Worm (Caenorhabditis elegans) whole organism, young adult: ENCODE measurements around the gene wrb-1.
A peak's percentile ranks its signal among the peaks of the same experiment; 100 is the strongest.

Source experiments
- F10E7.11 ChIP-seq: sonication (generic microtip); optimal IDR thresholded peaks from 2 replicates; lab custom pipeline; 2017; ENCODE audit warnings: mild to moderate bottlenecking, missing genetic modification characterization, moderate library complexity, missing compliant biosample characterization
- F33H1.4 ChIP-seq: fragments of 200-800 bp; sonication (Bioruptor generic); IDR thresholded peaks from 2 replicates; pipeline ENCODE4 v1.3.6; 2022; ENCODE audit warnings: missing genetic modification reagents, missing genetic modification characterization, missing compliant biosample characterization
- F57A8.1 ChIP-seq: fragments of 200-800 bp; sonication (Bioruptor generic); optimal IDR thresholded peaks from 2 replicates; lab custom pipeline; 2018; ENCODE audit warnings: mild to moderate bottlenecking, missing genetic modification characterization, moderate library complexity, missing compliant biosample characterization
- F57C9.4 ChIP-seq: sonication (generic microtip); optimal IDR thresholded peaks from 2 replicates; lab custom pipeline; 2017; ENCODE audit warnings: mild to moderate bottlenecking, missing genetic modification characterization, missing compliant biosample characterization
- T07F8.4 ChIP-seq: sonication (generic microtip); optimal IDR thresholded peaks from 2 replicates; lab custom pipeline; 2016; ENCODE audit warnings: mild to moderate bottlenecking, missing genetic modification characterization, moderate library complexity, missing compliant biosample characterization
- T26A5.8 ChIP-seq: sonication (generic microtip); optimal IDR thresholded peaks from 2 replicates; lab custom pipeline; 2016; ENCODE audit warnings: missing genetic modification characterization, missing compliant biosample characterization
- Y53F4B.3 ChIP-seq: fragments of 200-800 bp; sonication (Bioruptor generic); IDR thresholded peaks from 2 replicates; pipeline ENCODE4 v1.3.6; 2022; ENCODE audit warnings: missing genetic modification reagents, missing genetic modification characterization, missing compliant biosample characterization
- Y56A3A.18 ChIP-seq: fragments of 200-800 bp; sonication (Bioruptor generic); IDR thresholded peaks from 2 replicates; pipeline ENCODE4 v1.3.6; 2022; ENCODE audit warnings: missing genetic modification reagents, missing genetic modification characterization, missing compliant biosample characterization
- aptf-2 ChIP-seq: fragments of 200-800 bp; sonication (Bioruptor generic); conservative IDR thresholded peaks from 2 replicates; pipeline ENCODE4 v1.3.6; 2022; ENCODE audit warnings: missing genetic modification reagents, missing genetic modification characterization, missing compliant biosample characterization
- aptf-3 ChIP-seq: fragments of 200-800 bp; sonication (Bioruptor generic); IDR thresholded peaks from 2 replicates; pipeline ENCODE4 v1.3.6; 2022; ENCODE audit warnings: missing genetic modification characterization, missing compliant biosample characterization
- cebp-1 ChIP-seq, 2 experiments: fragments of 200-800 bp in 1 of 2; sonication (Bioruptor generic) in 1 of 2; sonication (generic microtip) in 1 of 2; IDR thresholded peaks in 1 of 2; optimal IDR thresholded peaks in 1 of 2; 2 replicates each; pipeline versions ENCODE4 v1.3.6 to Lab custom; 2017 to 2022; ENCODE audit warnings: missing compliant biosample characterization in 2 of 2, missing genetic modification characterization in 2 of 2, mild to moderate bottlenecking in 1 of 2, missing genetic modification reagents in 1 of 2, moderate library complexity in 1 of 2
- cebp-2 ChIP-seq: fragments of 200-800 bp; sonication (Bioruptor generic); IDR thresholded peaks from 2 replicates; pipeline ENCODE4 v1.3.6; 2022; ENCODE audit warnings: missing genetic modification characterization, missing compliant biosample characterization
- ceh-100 ChIP-seq: fragments of 200-800 bp; sonication (Bioruptor generic); IDR thresholded peaks from 2 replicates; pipeline ENCODE4 v1.3.6; 2022; ENCODE audit warnings: missing genetic modification reagents, missing genetic modification characterization, missing compliant biosample characterization
- ceh-27 ChIP-seq: fragments of 200-800 bp; sonication (Bioruptor generic); optimal IDR thresholded peaks from 2 replicates; lab custom pipeline; 2018; ENCODE audit warnings: mild to moderate bottlenecking, missing genetic modification characterization, moderate library complexity, missing compliant biosample characterization
- chd-7 ChIP-seq: sonication (generic microtip); optimal IDR thresholded peaks from 2 replicates; lab custom pipeline; 2016; ENCODE audit warnings: mild to moderate bottlenecking, missing genetic modification characterization, moderate library complexity, missing compliant biosample characterization
- dox-1 ChIP-seq: fragments of 200-800 bp; sonication (Bioruptor generic); IDR thresholded peaks from 2 replicates; pipeline ENCODE4 v1.3.6; 2022; ENCODE audit warnings: missing genetic modification reagents, missing genetic modification characterization, missing compliant biosample characterization
- dpff-1 ChIP-seq: sonication (generic microtip); optimal IDR thresholded peaks from 2 replicates; lab custom pipeline; 2017; ENCODE audit warnings: mild to moderate bottlenecking, missing genetic modification characterization, missing compliant biosample characterization
- dpl-1 ChIP-seq: fragments of 150-350 bp; optimal IDR thresholded peaks from 2 replicates; lab custom pipeline; 2014; ENCODE audit warnings: missing biosample characterization, missing genetic modification reagents, missing genetic modification characterization
- efl-1 ChIP-seq: fragments of 150-350 bp; optimal IDR thresholded peaks from 2 replicates; lab custom pipeline; 2014; ENCODE audit warnings: missing biosample characterization, missing genetic modification reagents, missing genetic modification characterization
- egl-18 ChIP-seq: fragments of 200-800 bp; sonication (Bioruptor generic); IDR thresholded peaks from 2 replicates; pipeline ENCODE4 v1.3.6; 2022; ENCODE audit warnings: missing genetic modification reagents, missing genetic modification characterization, missing compliant biosample characterization
- egrh-3 ChIP-seq: fragments of 200-800 bp; sonication (Bioruptor generic); IDR thresholded peaks from 2 replicates; pipeline ENCODE4 v1.3.6; 2022; ENCODE audit warnings: missing genetic modification reagents, missing genetic modification characterization, missing compliant biosample characterization
- gei-17 ChIP-seq: fragments of 200-800 bp; sonication (Bioruptor generic); optimal IDR thresholded peaks from 2 replicates; lab custom pipeline; 2018; ENCODE audit warnings: mild to moderate bottlenecking, missing genetic modification characterization, missing compliant biosample characterization
- hlh-12 ChIP-seq: sonication (generic microtip); optimal IDR thresholded peaks from 2 replicates; lab custom pipeline; 2016; ENCODE audit warnings: missing genetic modification characterization, missing compliant biosample characterization
- hlh-26 ChIP-seq: fragments of 200-800 bp; sonication (Bioruptor generic); conservative IDR thresholded peaks from 2 replicates; pipeline ENCODE4 v1.3.6; 2022; ENCODE audit warnings: missing genetic modification reagents, missing genetic modification characterization, missing compliant biosample characterization
- hrde-1 ChIP-seq: sonication (generic microtip); optimal IDR thresholded peaks from 2 replicates; lab custom pipeline; 2016; ENCODE audit warnings: missing genetic modification characterization, mild to moderate bottlenecking, missing compliant biosample characterization, moderate library complexity, missing genotype, missing genetic modification reagents, borderline replicate concordance
- hsf-1 ChIP-seq: fragments of 200-800 bp; sonication (Bioruptor generic); IDR thresholded peaks from 2 replicates; pipeline ENCODE4 v1.3.6; 2022; ENCODE audit warnings: missing genetic modification reagents, missing genetic modification characterization, missing compliant biosample characterization
- lin-35 ChIP-seq, 3 experiments: fragments of 150-350 bp in 2 of 3; sonication (generic microtip) in 1 of 3; optimal IDR thresholded peaks; 2 replicates each; lab custom pipeline; 2014 to 2018; ENCODE audit warnings: missing biosample characterization in 3 of 3, missing genetic modification characterization in 3 of 3, missing genetic modification reagents in 3 of 3
- lin-40 ChIP-seq: sonication (generic microtip); optimal IDR thresholded peaks from 2 replicates; lab custom pipeline; 2016; ENCODE audit warnings: missing genetic modification characterization, mild to moderate bottlenecking, missing compliant biosample characterization, missing genotype, missing genetic modification reagents
- lin-54 ChIP-seq: fragments of 200-800 bp; sonication (Bioruptor generic); optimal IDR thresholded peaks from 2 replicates; lab custom pipeline; 2018; ENCODE audit warnings: mild to moderate bottlenecking, missing genetic modification characterization, missing compliant biosample characterization
- lir-1 ChIP-seq: fragments of 200-800 bp; sonication (Bioruptor generic); conservative IDR thresholded peaks from 2 replicates; pipeline ENCODE4 v1.3.6; 2022; ENCODE audit warnings: missing genetic modification reagents, missing genetic modification characterization, missing compliant biosample characterization
- lsy-27 ChIP-seq: sonication (generic microtip); optimal IDR thresholded peaks from 2 replicates; lab custom pipeline; 2017; ENCODE audit warnings: missing genetic modification characterization, mild to moderate bottlenecking, missing compliant biosample characterization, antibody characterized with exemption, missing genotype, borderline replicate concordance; ENCODE audit not compliant: insufficient read depth
- madf-3 ChIP-seq: fragments of 200-800 bp; sonication (Bioruptor generic); IDR thresholded peaks from 2 replicates; pipeline ENCODE4 v1.3.6; 2022; ENCODE audit warnings: missing genetic modification reagents, missing genetic modification characterization, missing compliant biosample characterization
- madf-8 ChIP-seq: fragments of 200-800 bp; sonication (Bioruptor generic); conservative IDR thresholded peaks from 2 replicates; pipeline ENCODE4 v1.3.6; 2022; ENCODE audit warnings: missing genetic modification reagents, missing genetic modification characterization, missing compliant biosample characterization
- mel-28 ChIP-seq: sonication (generic microtip); optimal IDR thresholded peaks from 2 replicates; lab custom pipeline; 2016; ENCODE audit warnings: borderline replicate concordance, mild to moderate bottlenecking, missing genetic modification characterization, missing compliant biosample characterization
- mxl-1 ChIP-seq: sonication (generic microtip); optimal IDR thresholded peaks from 2 replicates; lab custom pipeline; 2016; ENCODE audit warnings: missing genetic modification characterization, missing compliant biosample characterization
- nfya-1 ChIP-seq: sonication (generic microtip); optimal IDR thresholded peaks from 2 replicates; lab custom pipeline; 2017; ENCODE audit warnings: antibody characterized with exemption, missing compliant biosample characterization, missing genetic modification characterization, borderline replicate concordance; ENCODE audit not compliant: insufficient read depth
- nhr-27 ChIP-seq: fragments of 200-800 bp; sonication (Bioruptor generic); optimal IDR thresholded peaks from 2 replicates; lab custom pipeline; 2018; ENCODE audit warnings: mild to moderate bottlenecking, missing genetic modification characterization, moderate library complexity, missing compliant biosample characterization
- pha-4 ChIP-seq: fragments of 150-350 bp; sonication (generic microtip); optimal IDR thresholded peaks from 2 replicates; lab custom pipeline; 2014; ENCODE audit warnings: missing biosample characterization, missing genetic modification reagents, missing genetic modification characterization
- repo-1 ChIP-seq: sonication (generic microtip); optimal IDR thresholded peaks from 2 replicates; lab custom pipeline; 2017; ENCODE audit warnings: mild to moderate bottlenecking, missing genetic modification characterization, missing compliant biosample characterization
- rpc-1 ChIP-seq, 2 experiments: fragments of 150-350 bp in 1 of 2; sonication (generic microtip) in 1 of 2; optimal IDR thresholded peaks; 2 replicates each; lab custom pipeline; 2014 to 2018; ENCODE audit warnings: missing biosample characterization in 1 of 2, missing genetic modification characterization in 1 of 2, missing genetic modification reagents in 1 of 2, missing genotype in 1 of 2
- sea-2 ChIP-seq: fragments of 200-800 bp; sonication (Bioruptor generic); IDR thresholded peaks from 2 replicates; pipeline ENCODE4 v1.3.6; 2022; ENCODE audit warnings: missing genetic modification characterization, missing compliant biosample characterization
- snpc-3.4 ChIP-seq: sonication (generic microtip); optimal IDR thresholded peaks from 2 replicates; lab custom pipeline; 2017; ENCODE audit warnings: missing genetic modification characterization, mild to moderate bottlenecking, missing compliant biosample characterization, antibody characterized with exemption, moderate library complexity, missing genotype, missing genetic modification reagents
- tlf-1 ChIP-seq: fragments of 200-800 bp; sonication (Bioruptor generic); optimal IDR thresholded peaks from 2 replicates; lab custom pipeline; 2018; ENCODE audit warnings: mild to moderate bottlenecking, missing genetic modification characterization, missing compliant biosample characterization
- ztf-22 ChIP-seq: fragments of 200-800 bp; sonication (Bioruptor generic); optimal IDR thresholded peaks from 2 replicates; lab custom pipeline; 2018; ENCODE audit warnings: mild to moderate bottlenecking, missing genetic modification characterization, moderate library complexity, missing compliant biosample characterization
- ztf-26 ChIP-seq: sonication (generic microtip); optimal IDR thresholded peaks from 2 replicates; lab custom pipeline; 2017; ENCODE audit warnings: missing genetic modification characterization, missing compliant biosample characterization
- ztf-3 ChIP-seq: fragments of 200-800 bp; sonication (Bioruptor generic); optimal IDR thresholded peaks from 2 replicates; lab custom pipeline; 2018; ENCODE audit warnings: mild to moderate bottlenecking, missing genetic modification characterization, missing compliant biosample characterization

The wrb-1 gene

DNA sequence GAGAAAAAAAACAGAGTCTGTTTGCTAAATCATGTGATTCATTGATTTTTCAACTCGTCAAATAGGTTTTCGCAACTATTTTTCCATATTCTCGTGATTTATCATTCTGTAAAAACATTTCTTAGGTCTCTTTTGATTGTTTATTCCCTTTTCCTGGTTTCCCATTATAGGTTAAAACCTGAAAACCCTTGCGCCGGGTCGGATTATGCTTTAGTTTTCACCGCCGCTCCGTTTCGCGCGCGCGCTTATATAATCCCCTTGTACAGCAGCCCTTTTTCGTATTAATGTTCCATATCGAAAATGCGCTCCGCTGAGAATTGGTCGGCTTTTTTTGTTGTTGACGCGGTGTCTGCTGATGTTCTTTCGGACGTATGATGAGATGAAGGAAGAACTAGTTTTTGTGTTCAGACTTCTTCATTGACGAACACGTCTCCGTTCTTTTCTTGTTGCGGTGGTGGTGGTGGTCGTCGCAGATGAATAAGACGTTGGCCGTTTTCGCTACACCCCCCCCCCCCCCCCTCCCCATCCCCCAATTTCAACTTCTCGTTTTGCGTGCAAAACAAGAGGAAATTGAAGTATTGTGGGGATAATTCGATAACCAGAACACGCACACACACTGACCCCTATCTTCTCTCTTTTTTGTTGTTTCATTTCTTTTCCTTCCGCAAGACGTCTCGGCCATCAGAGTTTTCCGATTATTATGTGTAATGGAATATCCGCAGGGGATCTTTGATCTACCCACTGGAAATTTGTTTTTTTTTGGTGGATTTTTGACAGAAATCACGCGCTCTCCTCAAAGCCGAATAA lies 41.2 kb upstream of the wrb-1 start:
- TF ChIP-seq cebp-2 (GFP tag; lab: Robert Waterston, UW), result no peak
- no peak for TF ChIP-seq tlf-1 (GFP tag; lab: Kevin White, UChicago)
- TF ChIP-seq Y53F4B.3 (GFP tag; lab: Robert Waterston, UW), result no peak
- TF ChIP-seq F33H1.4 (GFP tag; lab: Robert Waterston, UW), result no peak
- no peak for TF ChIP-seq ztf-22
- TF ChIP-seq F57C9.4 (tag; lab: Kevin White, UChicago), result no peak
- no peak for TF ChIP-seq madf-3 (GFP tag; lab: Robert Waterston, UW)
- TF ChIP-seq lir-1, result no peak
- peak; percentile 30 for TF ChIP-seq ztf-26 (tag; lab: Kevin White, UChicago)
- peak; percentile 40; the same call in 1 of the 2 replicates for TF ChIP-seq egrh-3 (GFP tag; lab: Robert Waterston, UW)
- no peak for TF ChIP-seq lin-40
- TF ChIP-seq F10E7.11 (tag; lab: Kevin White, UChicago), result no peak
- no peak for TF ChIP-seq mel-28 (tag; lab: Kevin White, UChicago)
- no peak for TF ChIP-seq T07F8.4 (tag; lab: Kevin White, UChicago)
- no peak for TF ChIP-seq dox-1 (GFP tag; lab: Robert Waterston, UW)
- TF ChIP-seq gei-17, result no peak
- TF ChIP-seq hsf-1 (GFP tag; lab: Robert Waterston, UW), result peak; percentile 43; the same call in 1 of the 2 replicates
- no peak for TF ChIP-seq aptf-3 (GFP tag; lab: Robert Waterston, UW)
- TF ChIP-seq ceh-27 (GFP tag; lab: Kevin White, UChicago), result peak; percentile 44
- no peak for TF ChIP-seq Y56A3A.18 (GFP tag; lab: Robert Waterston, UW)
- no peak for TF ChIP-seq chd-7 (tag; lab: Kevin White, UChicago)
- TF ChIP-seq madf-8 (GFP tag; lab: Robert Waterston, UW), result no peak
- TF ChIP-seq ceh-100 (GFP tag; lab: Robert Waterston, UW), result no peak
- TF ChIP-seq pha-4 (tag; lab: Kevin White, UChicago), result no peak
- TF ChIP-seq lsy-27 (tag; lab: Kevin White, UChicago), result no peak
- TF ChIP-seq efl-1, result no peak
- no peak for TF ChIP-seq F57A8.1 (GFP tag; lab: Kevin White, UChicago)
- no peak for TF ChIP-seq hrde-1 (tag; lab: Kevin White, UChicago)
- peak in 1 of 3 experiments; percentile 28 for TF ChIP-seq lin-35 (GFP tag; optimal IDR thresholded peaks at IDR 0.05; lab: Kevin White, UChicago)
- TF ChIP-seq hlh-26 (GFP tag; lab: Robert Waterston, UW), result no peak
- no peak for TF ChIP-seq hlh-12 (tag; lab: Kevin White, UChicago)
- TF ChIP-seq egl-18, result no peak
- peak; percentile 5 for TF ChIP-seq lin-54
- no peak for TF ChIP-seq snpc-3.4 (tag; lab: Kevin White, UChicago)
- peak; percentile 10 for TF ChIP-seq repo-1
- peak; percentile 14 for TF ChIP-seq nhr-27 (tag; lab: Kevin White, UChicago)
- TF ChIP-seq sea-2 (GFP tag; lab: Robert Waterston, UW), result no peak
- no peak for TF ChIP-seq mxl-1 (tag; lab: Kevin White, UChicago)
- TF ChIP-seq T26A5.8 (tag; lab: Kevin White, UChicago), result no peak
- no peak for TF ChIP-seq dpff-1 (tag; lab: Kevin White, UChicago)
- no peak for TF ChIP-seq cebp-1 (GFP tag; IDR thresholded peaks at IDR 0.05; lab: Robert Waterston, UW)
- peak; percentile 8 for TF ChIP-seq cebp-1 (tag; optimal IDR thresholded peaks at IDR 0.05; lab: Kevin White, UChicago)
- TF ChIP-seq aptf-2 (GFP tag; lab: Robert Waterston, UW), result no peak
- TF ChIP-seq rpc-1 (optimal IDR thresholded peaks at IDR 0.05; lab: Kevin White, UChicago), result no peak
- no peak for TF ChIP-seq rpc-1 (tag; optimal IDR thresholded peaks at IDR 0.05; lab: Kevin White, UChicago)
- TF ChIP-seq dpl-1 (GFP tag; lab: Kevin White, UChicago), result no peak
- TF ChIP-seq nfya-1 (tag; lab: Kevin White, UChicago), result no peak
- TF ChIP-seq ztf-3, result no peak
